Worm (Caenorhabditis elegans): Measurements from ENCODE around the gene nsy-7.
A peak's percentile ranks its signal among the peaks of the same experiment; 100 is the strongest.

ce11 chrIV:8067745-8068144 lies 18.7 kb downstream of the nsy-7 start:
- TF ChIP-seq egl-27 (tag; optimal IDR thresholded peaks at IDR 0.05): no peak
- no peak for TF ChIP-seq ztf-1 (GFP tag; conservative IDR thresholded peaks at IDR 0.05)
- no peak for TF ChIP-seq dmd-4 (tag; optimal IDR thresholded peaks at IDR 0.05)
- peak; percentile 21 for TF ChIP-seq nhr-21 (tag; optimal IDR thresholded peaks at IDR 0.05)
- no peak for TF ChIP-seq nhr-77 (tag; optimal IDR thresholded peaks at IDR 0.05)
- no peak for TF ChIP-seq lin-39 (tag; optimal IDR thresholded peaks at IDR 0.05)
- peak; percentile 21 for TF ChIP-seq nhr-6 (tag; optimal IDR thresholded peaks at IDR 0.05)
- TF ChIP-seq snpc-4 (tag; optimal IDR thresholded peaks at IDR 0.05): no peak
- TF ChIP-seq nhr-129 (tag; optimal IDR thresholded peaks at IDR 0.05): peak; percentile 22
- TF ChIP-seq nhr-237 (tag; optimal IDR thresholded peaks at IDR 0.05): no peak
- no peak for TF ChIP-seq mab-5 (tag; optimal IDR thresholded peaks at IDR 0.05)
- no peak for TF ChIP-seq ama-1 (optimal IDR thresholded peaks at IDR 0.05)
- no peak for TF ChIP-seq unc-62 (GFP tag; optimal IDR thresholded peaks at IDR 0.05)
- no peak for TF ChIP-seq ztf-4 (tag; optimal IDR thresholded peaks at IDR 0.05)
